Worm (Caenorhabditis elegans): Measurements from ENCODE around the gene T28A11.19.

T28A11.19 gene

ce11 chrV:3250153-3250552, 19.2 kb downstream of the T28A11.19 start, which contains the start of gene T28A11.13:
T28A11.13 (minus strand) TSS chrV:3250253.
- no peak for TF ChIP-seq somi-1 (GFP tag; optimal IDR thresholded peaks at IDR 0.05)
- no peak for TF ChIP-seq Y56A3A.18 (GFP tag; IDR thresholded peaks at IDR 0.05)
- no peak for TF ChIP-seq madf-3 (GFP tag; IDR thresholded peaks at IDR 0.05)
- TF ChIP-seq F39B2.1 (GFP tag; IDR thresholded peaks at IDR 0.05), result no peak
- TF ChIP-seq hmg-20 (GFP tag; IDR thresholded peaks at IDR 0.05), result no peak
- no peak for TF ChIP-seq xnd-1 (tag; optimal IDR thresholded peaks at IDR 0.05)
- TF ChIP-seq atf-7 (tag; optimal IDR thresholded peaks at IDR 0.05), result no peak
- TF ChIP-seq tbx-9 (tag; optimal IDR thresholded peaks at IDR 0.05; ENCODE audit: borderline replicate concordance), result no peak
- TF ChIP-seq die-1 (tag; optimal IDR thresholded peaks at IDR 0.05), result no peak
- TF ChIP-seq attf-6 (GFP tag; IDR thresholded peaks at IDR 0.05), result no peak
- TF ChIP-seq ekl-4 (GFP tag; IDR thresholded peaks at IDR 0.05), result no peak

- no peak for TF ChIP-seq hmg-1.2 (GFP tag; IDR thresholded peaks at IDR 0.05)
- TF ChIP-seq ceh-27 (GFP tag; optimal IDR thresholded peaks at IDR 0.05), result no peak
- no peak for TF ChIP-seq Y53F4B.3 (GFP tag; IDR thresholded peaks at IDR 0.05)
- no peak for TF ChIP-seq xnd-1 (tag; optimal IDR thresholded peaks at IDR 0.05)
- no peak for TF ChIP-seq sea-2 (GFP tag; IDR thresholded peaks at IDR 0.05)
- TF ChIP-seq ztf-3 (GFP tag; optimal IDR thresholded peaks at IDR 0.05), result no peak
- no peak for TF ChIP-seq madf-8 (GFP tag; conservative IDR thresholded peaks at IDR 0.05)
- TF ChIP-seq hlh-26 (GFP tag; conservative IDR thresholded peaks at IDR 0.05), result no peak
- no peak for TF ChIP-seq dpl-1 (GFP tag; optimal IDR thresholded peaks at IDR 0.05)
- no peak for TF ChIP-seq attf-5 (GFP tag; optimal IDR thresholded peaks at IDR 0.05)
- no peak for TF ChIP-seq ceh-91 (GFP tag; IDR thresholded peaks at IDR 0.05)
- TF ChIP-seq madf-3 (GFP tag; IDR thresholded peaks at IDR 0.05), result no peak
- TF ChIP-seq him-1 (tag; optimal IDR thresholded peaks at IDR 0.05), result no peak
Observed at ce11 chrV:3247515-3247914, 21.8 kb downstream of the T28A11.19 start, which contains the start of gene srj-8. srj-8 (plus strand) TSS chrV:3247815.

ce11 chrV:3244703-3245102, 24.6 kb downstream of the T28A11.19 start, which contains the start of gene srj-7:
srj-7 (plus strand) TSS chrV:3245003.
- TF ChIP-seq nhr-27 (tag; optimal IDR thresholded peaks at IDR 0.05) (no peak), Y79H2A.3 (GFP tag; conservative IDR thresholded peaks at IDR 0.05) (no peak), Y95B8A.8 (GFP tag; IDR thresholded peaks at IDR 0.05) (no peak), B0035.1 (tag; optimal IDR thresholded peaks at IDR 0.05) (no peak), dox-1 (GFP tag; IDR thresholded peaks at IDR 0.05) (no peak), rec-8 (tag; optimal IDR thresholded peaks at IDR 0.05) (no peak), snpc-4 (GFP tag; optimal IDR thresholded peaks at IDR 0.05) (no peak), snpc-4 (tag; optimal IDR thresholded peaks at IDR 0.05) (no peak), tlf-1 (GFP tag; optimal IDR thresholded peaks at IDR 0.05) (no peak), mcd-1 (GFP tag; IDR thresholded peaks at IDR 0.05) (no peak), athp-1 (tag; optimal IDR thresholded peaks at IDR 0.05) (no peak), madf-6 (GFP tag; IDR thresholded peaks at IDR 0.05) (no peak), ztf-26 (tag; optimal IDR thresholded peaks at IDR 0.05) (no peak), hsf-1 (GFP tag; IDR thresholded peaks at IDR 0.05) (no peak), hrde-1 (tag; optimal IDR thresholded peaks at IDR 0.05; ENCODE audit: borderline replicate concordance) (no peak), lsy-27 (tag; optimal IDR thresholded peaks at IDR 0.05; ENCODE audit: borderline replicate concordance, insufficient read depth) (no peak), lir-1 (GFP tag; conservative IDR thresholded peaks at IDR 0.05) (no peak)

Data from whole organism, young adult.